Fruit fly (Drosophila melanogaster): Measurements from ENCODE around the gene CG5958.

Gene CG5958

dm6 chr2L:7404923-7405322 lies 28.4 kb downstream of the CG5958 start, which contains the start of gene CG5177:
Gene CG5177 (plus strand): TSS chr2L:7405227.
- TF ChIP-seq bbx (GFP tag; IDR thresholded peaks at IDR 0.05; ENCODE audit: partially characterized antibody) (no peak), sens (GFP tag) (peak; percentile 52), CG14441 (GFP tag; IDR thresholded peaks at IDR 0.05) (no peak), CG9609 (GFP tag; optimal IDR thresholded peaks at IDR 0.05) (no peak), nau (GFP tag; optimal IDR thresholded peaks at IDR 0.05) (no peak), CG10543 (GFP tag; optimal IDR thresholded peaks at IDR 0.05) (peak; percentile 61), fru (optimal IDR thresholded peaks at IDR 0.05) (no peak), sd (tag; optimal IDR thresholded peaks at IDR 0.05) (peak; percentile 79), HLH3B (GFP tag; IDR thresholded peaks at IDR 0.05) (no peak), CG12769 (tag; optimal IDR thresholded peaks at IDR 0.05) (peak; percentile 13), CG13123 (GFP tag; optimal IDR thresholded peaks at IDR 0.05) (no peak), CG2889 (GFP tag; IDR thresholded peaks at IDR 0.05) (no peak), cg (GFP tag; optimal IDR thresholded peaks at IDR 0.05) (peak; percentile 20), tna (GFP tag; IDR thresholded peaks at IDR 0.05; ENCODE audit: partially characterized antibody) (no peak), CG34224 (GFP tag; IDR thresholded peaks at IDR 0.05; ENCODE audit: partially characterized antibody) (no peak), Eip74EF (GFP tag; optimal IDR thresholded peaks at IDR 0.05) (no peak), oc (tag; optimal IDR thresholded peaks at IDR 0.05) (no peak), Med (GFP tag) (peak; percentile 41), stwl (tag; optimal IDR thresholded peaks at IDR 0.05) (peak; percentile 27), MBD-R2 (GFP tag; IDR thresholded peaks at IDR 0.05) (no peak), mld (GFP tag; IDR thresholded peaks at IDR 0.05; ENCODE audit: partially characterized antibody) (no peak)

dm6 chr2L:7401627-7402026 lies 31.7 kb downstream of the CG5958 start:
- TF ChIP-seq tap (tag; optimal IDR thresholded peaks at IDR 0.05) (peak; percentile 83), cato (GFP tag; optimal IDR thresholded peaks at IDR 0.05; ENCODE audit: borderline replicate concordance) (no peak), Sox102F (GFP tag; optimal IDR thresholded peaks at IDR 0.05) (peak; percentile 86), CG13287 (GFP tag; IDR thresholded peaks at IDR 0.05; ENCODE audit: partially characterized antibody) (no peak), grn (GFP tag; optimal IDR thresholded peaks at IDR 0.05) (no peak), CG14710 (tag; optimal IDR thresholded peaks at IDR 0.05) (peak; percentile 48), CG13123 (GFP tag; optimal IDR thresholded peaks at IDR 0.05) (no peak), CG5180 (GFP tag; optimal IDR thresholded peaks at IDR 0.05) (peak; percentile 30), Xbp1 (GFP tag; optimal IDR thresholded peaks at IDR 0.05) (peak; percentile 41), ttk (GFP tag; IDR thresholded peaks at IDR 0.05) (peak; percentile 83), sc (optimal IDR thresholded peaks at IDR 0.05) (no peak), sc (GFP tag; optimal IDR thresholded peaks at IDR 0.05) (no peak), CG9437 (GFP tag; optimal IDR thresholded peaks at IDR 0.05) (peak; percentile 35), CG7928 (GFP tag; optimal IDR thresholded peaks at IDR 0.05) (peak; percentile 12), CG4360 (GFP tag; IDR thresholded peaks at IDR 0.05) (no peak), NC2α (GFP tag; optimal IDR thresholded peaks at IDR 0.05) (no peak), ems (GFP tag; optimal IDR thresholded peaks at IDR 0.05) (no peak), zfh1 (GFP tag; IDR thresholded peaks at IDR 0.05) (peak; percentile 77; the same call in 2 of the 3 replicates), phol (tag; optimal IDR thresholded peaks at IDR 0.05) (peak; percentile 65), bab2 (GFP tag; optimal IDR thresholded peaks at IDR 0.05) (no peak), Pdp1 (GFP tag; optimal IDR thresholded peaks at IDR 0.05) (peak; percentile 23 to 62), B-H1 (GFP tag; IDR thresholded peaks at IDR 0.05) (peak; percentile 59; the same call in 2 of the 3 replicates), Lhr (GFP tag; optimal IDR thresholded peaks at IDR 0.05) (no peak), az2 (GFP tag; optimal IDR thresholded peaks at IDR 0.05) (peak; percentile 67), Hr3 (GFP tag; optimal IDR thresholded peaks at IDR 0.05) (peak; percentile 25), CG11695 (GFP tag; IDR thresholded peaks at IDR 0.05) (peak; percentile 65; the same call in 2 of the 3 replicates), Ptx1 (GFP tag; IDR thresholded peaks at IDR 0.05) (peak; percentile 91), ac (GFP tag; optimal IDR thresholded peaks at IDR 0.05) (no peak), sob (GFP tag; IDR thresholded peaks at IDR 0.05) (peak; percentile 87), ewg (GFP tag; optimal IDR thresholded peaks at IDR 0.05) (peak; percentile 8), Fer3 (tag; optimal IDR thresholded peaks at IDR 0.05) (peak; percentile 80)
